Worm (Caenorhabditis elegans): Measurements from ENCODE around the gene nhr-255.

DNA sequence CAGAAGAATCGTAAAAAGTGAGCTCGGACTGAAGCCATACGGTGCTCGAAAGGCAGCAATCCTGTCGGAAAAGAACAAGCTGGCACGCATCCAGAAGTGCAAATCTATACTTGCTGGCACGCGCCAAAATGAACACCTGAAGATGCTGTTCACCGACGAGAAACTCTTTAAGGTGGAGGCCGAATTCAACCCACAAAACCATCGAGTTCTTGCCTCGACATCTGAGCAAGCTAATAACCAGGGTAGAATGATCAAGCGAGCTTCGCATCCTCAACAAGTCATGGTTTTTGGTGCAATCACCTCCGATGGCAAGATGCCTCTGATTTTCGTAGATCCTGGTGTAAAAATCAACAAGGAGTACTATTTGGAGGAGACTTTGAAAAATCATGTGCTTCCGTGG lies 48.9 kb upstream of the nhr-255 start:
- no peak for TF ChIP-seq ceh-63 (GFP tag; optimal IDR thresholded peaks at IDR 0.05)
- no peak for TF ChIP-seq nhr-237 (tag; optimal IDR thresholded peaks at IDR 0.05)
- no peak for TF ChIP-seq aha-1 (tag; optimal IDR thresholded peaks at IDR 0.05)
- no peak for TF ChIP-seq mef-2 (tag; optimal IDR thresholded peaks at IDR 0.05)
- no peak for TF ChIP-seq fos-1 (tag; optimal IDR thresholded peaks at IDR 0.05)
- TF ChIP-seq snpc-4 (tag; optimal IDR thresholded peaks at IDR 0.05): no peak
- no peak for TF ChIP-seq elt-3 (tag; optimal IDR thresholded peaks at IDR 0.05)

Data from whole organism, L1 larva.